Worm (Caenorhabditis elegans): ENCODE measurements around the gene ifa-1.

The ifa-1 gene

ce11 chrX:11251928-11252327, 19.1 kb upstream of the ifa-1 start:
- no peak for TF ChIP-seq med-1 (GFP tag; optimal IDR thresholded peaks at IDR 0.05; ENCODE audit: insufficient read depth)
- no peak for TF ChIP-seq ztf-29 (GFP tag; IDR thresholded peaks at IDR 0.05)
- no peak for TF ChIP-seq cog-1 (tag; optimal IDR thresholded peaks at IDR 0.05)
- no peak for TF ChIP-seq flt-1 (GFP tag; IDR thresholded peaks at IDR 0.05)
- TF ChIP-seq klf-2 (GFP tag; conservative IDR thresholded peaks at IDR 0.05), result no peak
- no peak for TF ChIP-seq ref-1 (GFP tag; conservative IDR thresholded peaks at IDR 0.05)
- no peak for TF ChIP-seq T22C8.4 (GFP tag; IDR thresholded peaks at IDR 0.05)
- TF ChIP-seq ztf-23 (GFP tag; IDR thresholded peaks at IDR 0.05), result no peak
- no peak for TF ChIP-seq tab-1 (GFP tag; IDR thresholded peaks at IDR 0.05)

ce11 chrX:11252429-11252828, 18.6 kb upstream of the ifa-1 start:
- peak; percentile 73; the same call in 1 of the 2 replicates for TF ChIP-seq tab-1 (GFP tag; IDR thresholded peaks at IDR 0.05)
- TF ChIP-seq ztf-29 (GFP tag; IDR thresholded peaks at IDR 0.05), result 0 out of 2 replicates have a peak, but pooled peaks have one; percentile 45
- TF ChIP-seq klf-2 (GFP tag; conservative IDR thresholded peaks at IDR 0.05), result peak; percentile 44; the same call in 1 of the 2 replicates
- TF ChIP-seq ztf-23 (GFP tag; IDR thresholded peaks at IDR 0.05), result peak; percentile 80
- peak; percentile 27; the same call in 1 of the 2 replicates for TF ChIP-seq T22C8.4 (GFP tag; IDR thresholded peaks at IDR 0.05)
- TF ChIP-seq ref-1 (GFP tag; conservative IDR thresholded peaks at IDR 0.05), result peak; percentile 70
- peak; percentile 45 for TF ChIP-seq cog-1 (tag; optimal IDR thresholded peaks at IDR 0.05)
- peak; percentile 89 for TF ChIP-seq flt-1 (GFP tag; IDR thresholded peaks at IDR 0.05)
- peak; percentile 23 for TF ChIP-seq med-1 (GFP tag; optimal IDR thresholded peaks at IDR 0.05; ENCODE audit: insufficient read depth)

- TF ChIP-seq klf-2 (GFP tag; conservative IDR thresholded peaks at IDR 0.05) (no peak), ref-1 (GFP tag; conservative IDR thresholded peaks at IDR 0.05) (no peak), ztf-29 (GFP tag; IDR thresholded peaks at IDR 0.05) (no peak), tab-1 (GFP tag; IDR thresholded peaks at IDR 0.05) (no peak), cog-1 (tag; optimal IDR thresholded peaks at IDR 0.05) (no peak), flt-1 (GFP tag; IDR thresholded peaks at IDR 0.05) (no peak), T22C8.4 (GFP tag; IDR thresholded peaks at IDR 0.05) (no peak)
These were observed 13.9 kb upstream of the ifa-1 start, which contains the start of gene C03A3.1 for ce11 chrX:11257071-11257470. Gene C03A3.1 (plus strand): TSS chrX:11257361.

- TF ChIP-seq ztf-29 (GFP tag; IDR thresholded peaks at IDR 0.05) (no peak), ref-1 (GFP tag; conservative IDR thresholded peaks at IDR 0.05) (no peak), cog-1 (tag; optimal IDR thresholded peaks at IDR 0.05) (peak; percentile 29), tab-1 (GFP tag; IDR thresholded peaks at IDR 0.05) (no peak), ztf-23 (GFP tag; IDR thresholded peaks at IDR 0.05) (peak; percentile 70), klf-2 (GFP tag; conservative IDR thresholded peaks at IDR 0.05) (no peak), flt-1 (GFP tag; IDR thresholded peaks at IDR 0.05) (peak; percentile 70; the same call in 1 of the 2 replicates)
These were observed 8.5 kb upstream of the ifa-1 start, which contains the start of gene C03A3.2 for ce11 chrX:11262319-11263074. Gene C03A3.2 (plus strand): TSS chrX:11262848.

ce11 chrX:11264715-11265114, 6.3 kb upstream of the ifa-1 start:
- no peak for TF ChIP-seq klf-2 (GFP tag; conservative IDR thresholded peaks at IDR 0.05)
- TF ChIP-seq med-1 (GFP tag; optimal IDR thresholded peaks at IDR 0.05; ENCODE audit: insufficient read depth), result no peak
- no peak for TF ChIP-seq flt-1 (GFP tag; IDR thresholded peaks at IDR 0.05)
- TF ChIP-seq T22C8.4 (GFP tag; IDR thresholded peaks at IDR 0.05), result no peak

- TF ChIP-seq tab-1 (GFP tag; IDR thresholded peaks at IDR 0.05) (no peak), ztf-29 (GFP tag; IDR thresholded peaks at IDR 0.05) (no peak), med-1 (GFP tag; optimal IDR thresholded peaks at IDR 0.05; ENCODE audit: insufficient read depth) (no peak), cog-1 (tag; optimal IDR thresholded peaks at IDR 0.05) (no peak), klf-2 (GFP tag; conservative IDR thresholded peaks at IDR 0.05) (no peak), T22C8.4 (GFP tag; IDR thresholded peaks at IDR 0.05) (no peak), ztf-23 (GFP tag; IDR thresholded peaks at IDR 0.05) (no peak)
These were observed 4.3 kb upstream of the ifa-1 start, which contains the start of gene C03A3.9 for ce11 chrX:11266711-11267110. Gene C03A3.9 (plus strand): TSS chrX:11267011.

- TF ChIP-seq flt-1 (GFP tag; IDR thresholded peaks at IDR 0.05) (no peak), med-1 (GFP tag; optimal IDR thresholded peaks at IDR 0.05; ENCODE audit: insufficient read depth) (no peak), ref-1 (GFP tag; conservative IDR thresholded peaks at IDR 0.05) (no peak), ztf-29 (GFP tag; IDR thresholded peaks at IDR 0.05) (no peak), T22C8.4 (GFP tag; IDR thresholded peaks at IDR 0.05) (no peak), klf-2 (GFP tag; conservative IDR thresholded peaks at IDR 0.05) (no peak), ztf-23 (GFP tag; IDR thresholded peaks at IDR 0.05) (no peak), tab-1 (GFP tag; IDR thresholded peaks at IDR 0.05) (no peak)
These were observed 2.0 kb upstream of the ifa-1 start, which contains the start of gene C03A3.3 for ce11 chrX:11268970-11269369. Gene C03A3.3 (minus strand): TSS chrX:11269070.

ce11 chrX:11279276-11279675, 8.3 kb downstream of the ifa-1 start, which contains the start of gene F38B2.2:
Gene F38B2.2 (minus strand): TSS chrX:11279376.
- no peak for TF ChIP-seq klf-2 (GFP tag; conservative IDR thresholded peaks at IDR 0.05)
- no peak for TF ChIP-seq tab-1 (GFP tag; IDR thresholded peaks at IDR 0.05)
- no peak for TF ChIP-seq ztf-29 (GFP tag; IDR thresholded peaks at IDR 0.05)
- TF ChIP-seq T22C8.4 (GFP tag; IDR thresholded peaks at IDR 0.05), result no peak
- no peak for TF ChIP-seq flt-1 (GFP tag; IDR thresholded peaks at IDR 0.05)

ce11 chrX:11281148-11281547, 10.2 kb downstream of the ifa-1 start, which contains the start of gene F38B2.6:
Gene F38B2.6 (minus strand): TSS chrX:11281248.
- TF ChIP-seq ztf-23 (GFP tag; IDR thresholded peaks at IDR 0.05), result no peak

ce11 chrX:11286246-11286645, 15.3 kb downstream of the ifa-1 start, which contains the start of gene F38B2.3:
Gene F38B2.3 (minus strand): TSS chrX:11286346.
- TF ChIP-seq T22C8.4 (GFP tag; IDR thresholded peaks at IDR 0.05) (no peak), tab-1 (GFP tag; IDR thresholded peaks at IDR 0.05) (no peak), klf-2 (GFP tag; conservative IDR thresholded peaks at IDR 0.05) (no peak), ztf-23 (GFP tag; IDR thresholded peaks at IDR 0.05) (no peak), med-1 (GFP tag; optimal IDR thresholded peaks at IDR 0.05; ENCODE audit: insufficient read depth) (no peak), ref-1 (GFP tag; conservative IDR thresholded peaks at IDR 0.05) (no peak), flt-1 (GFP tag; IDR thresholded peaks at IDR 0.05) (no peak), cog-1 (tag; optimal IDR thresholded peaks at IDR 0.05) (no peak), ztf-29 (GFP tag; IDR thresholded peaks at IDR 0.05) (no peak)
